Fruit fly (Drosophila melanogaster) whole organism, embryonic: Measurements from ENCODE around the gene retinin.

Experiments used
- Aef1 ChIP-seq: fragments of 200-800 bp; sonication (Bioruptor generic); IDR thresholded peaks from 3 replicates; pipeline ENCODE4 v1.3.6; 2022; ENCODE audit warnings: missing biosample characterization, missing genetic modification characterization
- Atf6 ChIP-seq: fragments of 200-800 bp; sonication (Bioruptor generic); IDR thresholded peaks from 2 replicates; pipeline ENCODE4 v1.3.6; 2022; ENCODE audit warnings: missing biosample characterization, missing genetic modification characterization
- B-H2 ChIP-seq: fragments of 200-800 bp; sonication (Bioruptor generic); optimal IDR thresholded peaks from 2 replicates; lab custom pipeline; 2018; ENCODE audit warnings: missing biosample characterization, mild to moderate bottlenecking, missing genetic modification characterization
- Bdp1 ChIP-seq: fragments of 200-800 bp; sonication (Bioruptor generic); optimal IDR thresholded peaks from 3 replicates; lab custom pipeline; 2016; ENCODE audit warnings: missing biosample characterization, missing genetic modification characterization
- CG10209 ChIP-seq: fragments of 200-800 bp; sonication (Bioruptor generic); optimal IDR thresholded peaks from 3 replicates; lab custom pipeline; 2017; ENCODE audit warnings: missing biosample characterization, mild to moderate bottlenecking, missing genetic modification characterization, missing genetic modification reagents
- CG10321 ChIP-seq: fragments of 200-800 bp; sonication (Bioruptor generic); IDR thresholded peaks from 2 replicates; pipeline ENCODE4 v1.3.6; 2022; ENCODE audit warnings: missing biosample characterization, missing genetic modification characterization
- CG11695 ChIP-seq: fragments of 200-800 bp; sonication (Bioruptor generic); IDR thresholded peaks from 3 replicates; pipeline ENCODE4 v1.3.6; 2022; ENCODE audit warnings: missing biosample characterization, missing genetic modification characterization
- CG1233 ChIP-seq: fragments of 200-800 bp; sonication (Bioruptor generic); optimal IDR thresholded peaks from 4 replicates; lab custom pipeline; 2018; ENCODE audit warnings: missing biosample characterization, mild to moderate bottlenecking, missing genetic modification characterization
- CG13296 ChIP-seq: fragments of 200-800 bp; sonication (Bioruptor generic); optimal IDR thresholded peaks from 3 replicates; lab custom pipeline; 2018; ENCODE audit warnings: missing biosample characterization, mild to moderate bottlenecking, missing genetic modification characterization
- CG13894 ChIP-seq: fragments of 200-800 bp; sonication (Bioruptor generic); optimal IDR thresholded peaks from 3 replicates; lab custom pipeline; 2018; ENCODE audit warnings: missing biosample characterization, mild to moderate bottlenecking, missing genetic modification characterization, moderate library complexity
- CG15514 ChIP-seq: fragments of 200-800 bp; sonication (Bioruptor generic); optimal IDR thresholded peaks from 3 replicates; lab custom pipeline; 2017; ENCODE audit warnings: missing biosample characterization, missing genetic modification characterization, mild to moderate bottlenecking, moderate library complexity, missing genetic modification reagents
- CG16863 ChIP-seq: fragments of 200-800 bp; sonication (Bioruptor generic); optimal IDR thresholded peaks from 3 replicates; lab custom pipeline; 2016; ENCODE audit warnings: missing biosample characterization, missing genetic modification characterization
- CG3281 ChIP-seq: fragments of 200-800 bp; sonication (Bioruptor generic); optimal IDR thresholded peaks from 3 replicates; lab custom pipeline; 2017; ENCODE audit warnings: missing biosample characterization, mild to moderate bottlenecking, missing genetic modification characterization
- CG34224 ChIP-seq: fragments of 200-800 bp; sonication (Bioruptor generic); IDR thresholded peaks from 3 replicates; pipeline ENCODE4 v1.3.6; 2022; ENCODE audit warnings: missing biosample characterization, missing genetic modification characterization; ENCODE audit not compliant: partially characterized antibody
- CG34376 ChIP-seq: fragments of 200-800 bp; sonication (Bioruptor generic); optimal IDR thresholded peaks from 2 replicates; lab custom pipeline; 2018; ENCODE audit warnings: missing biosample characterization, mild to moderate bottlenecking, missing genetic modification characterization
- CG4282 ChIP-seq: fragments of 200-800 bp; sonication (Bioruptor generic); optimal IDR thresholded peaks from 2 replicates; lab custom pipeline; 2016; ENCODE audit warnings: missing biosample characterization, missing genetic modification characterization
- CG4854 ChIP-seq: fragments of 200-800 bp; sonication (Bioruptor generic); optimal IDR thresholded peaks from 2 replicates; lab custom pipeline; 2016; ENCODE audit warnings: missing biosample characterization, missing genetic modification characterization, inconsistent platforms
- CG6683 ChIP-seq: fragments of 200-800 bp; sonication (Bioruptor generic); optimal IDR thresholded peaks from 2 replicates; lab custom pipeline; 2017; ENCODE audit warnings: missing biosample characterization, mild to moderate bottlenecking, missing genetic modification characterization, missing genetic modification reagents
- CG7372 ChIP-seq: fragments of 200-800 bp; sonication (Bioruptor generic); IDR thresholded peaks from 2 replicates; pipeline ENCODE4 v1.3.6; 2022; ENCODE audit warnings: missing biosample characterization, missing genetic modification characterization
- Eip74EF ChIP-seq, 2 experiments: fragments of 200-800 bp in 1 of 2; fragments of >200 bp in 1 of 2; sonication (Bioruptor generic) in 1 of 2; optimal IDR thresholded peaks; 2 replicates each; lab custom pipeline; 2017 to 2019; ENCODE audit warnings: missing biosample characterization in 2 of 2, missing genetic modification characterization in 2 of 2, mild to moderate bottlenecking in 1 of 2, moderate library complexity in 1 of 2
- Fer2 ChIP-seq: fragments of 200-800 bp; sonication (Bioruptor generic); optimal IDR thresholded peaks from 2 replicates; lab custom pipeline; 2018; ENCODE audit warnings: missing biosample characterization, mild to moderate bottlenecking, missing genetic modification characterization, moderate library complexity
- H15 ChIP-seq: fragments of 200-800 bp; sonication (Bioruptor generic); IDR thresholded peaks from 3 replicates; pipeline ENCODE4 v1.3.6; 2022; ENCODE audit warnings: missing biosample characterization, missing genetic modification characterization
- HmgZ ChIP-seq: fragments of 200-800 bp; sonication (Bioruptor generic); optimal IDR thresholded peaks from 2 replicates; lab custom pipeline; 2018; ENCODE audit warnings: missing biosample characterization, mild to moderate bottlenecking, missing genetic modification characterization
- MESR4 ChIP-seq: fragments of 200-800 bp; sonication (Bioruptor generic); optimal IDR thresholded peaks from 2 replicates; lab custom pipeline; 2018; ENCODE audit warnings: missing biosample characterization, mild to moderate bottlenecking, missing genetic modification characterization, moderate library complexity
- Med ChIP-seq: fragments of 200-800 bp; sonication (Bioruptor generic); peaks from one replicate; lab custom pipeline; 2016; ENCODE audit warnings: missing biosample characterization, missing genetic modification characterization, mild to moderate bottlenecking, inconsistent platforms, moderate library complexity
- Meics ChIP-seq: fragments of 200-800 bp; sonication (Bioruptor generic); optimal IDR thresholded peaks from 2 replicates; lab custom pipeline; 2017; ENCODE audit warnings: missing biosample characterization, mild to moderate bottlenecking, missing genetic modification characterization
- Myb ChIP-seq: fragments of 200-800 bp; sonication (Bioruptor generic); optimal IDR thresholded peaks from 2 replicates; lab custom pipeline; 2016; ENCODE audit warnings: missing biosample characterization, missing genetic modification characterization
- Pdp1 ChIP-seq, 2 experiments: fragments of 200-800 bp; sonication (Bioruptor generic); optimal IDR thresholded peaks; 3 replicates each; lab custom pipeline; 2016; ENCODE audit warnings: missing biosample characterization in 2 of 2, missing genetic modification characterization in 2 of 2, mild to moderate bottlenecking in 1 of 2, moderate library complexity in 1 of 2
- YL-1 ChIP-seq: fragments of 200-800 bp; sonication (Bioruptor generic); optimal IDR thresholded peaks from 3 replicates; lab custom pipeline; 2017; ENCODE audit warnings: missing biosample characterization, mild to moderate bottlenecking, missing genetic modification characterization
- bowl ChIP-seq: fragments of 200-800 bp; sonication (Bioruptor generic); IDR thresholded peaks from 2 replicates; pipeline ENCODE4 v1.3.6; 2022; ENCODE audit warnings: missing biosample characterization, missing genetic modification characterization
- chinmo ChIP-seq: fragments of 200-800 bp; sonication (Bioruptor generic); IDR thresholded peaks from 4 replicates; pipeline ENCODE4 v1.3.6; 2022; ENCODE audit warnings: missing biosample characterization, missing genetic modification characterization; ENCODE audit not compliant: partially characterized antibody
- cwo ChIP-seq: fragments of 200-800 bp; sonication (Bioruptor generic); optimal IDR thresholded peaks from 3 replicates; lab custom pipeline; 2017; ENCODE audit warnings: missing biosample characterization, missing genetic modification characterization, mild to moderate bottlenecking, moderate library complexity, missing genetic modification reagents
- da ChIP-seq: fragments of 200-800 bp; sonication (Bioruptor generic); optimal IDR thresholded peaks from 2 replicates; lab custom pipeline; 2016; ENCODE audit warnings: missing biosample characterization, missing genetic modification characterization
- danr ChIP-seq: fragments of 200-800 bp; sonication (Bioruptor generic); IDR thresholded peaks from 2 replicates; pipeline ENCODE4 v1.3.6; 2022; ENCODE audit warnings: missing biosample characterization, missing genetic modification characterization
- dmrt99B ChIP-seq: fragments of 200-800 bp; sonication (Bioruptor generic); optimal IDR thresholded peaks from 2 replicates; lab custom pipeline; 2018; ENCODE audit warnings: missing biosample characterization, mild to moderate bottlenecking, missing genetic modification characterization, moderate library complexity
- ems ChIP-seq: fragments of 200-800 bp; sonication (Bioruptor generic); optimal IDR thresholded peaks from 3 replicates; lab custom pipeline; 2016; ENCODE audit warnings: missing biosample characterization, missing genetic modification characterization
- exex ChIP-seq: fragments of 200-800 bp; sonication (Bioruptor generic); optimal IDR thresholded peaks from 4 replicates; lab custom pipeline; 2018; ENCODE audit warnings: missing biosample characterization, mild to moderate bottlenecking, missing genetic modification characterization, moderate library complexity
- jumu ChIP-seq: fragments of 200-800 bp; sonication (Bioruptor generic); optimal IDR thresholded peaks from 3 replicates; lab custom pipeline; 2016; ENCODE audit warnings: missing biosample characterization, missing genetic modification characterization
- mirr ChIP-seq: fragments of 200-800 bp; sonication (Bioruptor generic); optimal IDR thresholded peaks from 3 replicates; lab custom pipeline; 2018; ENCODE audit warnings: missing biosample characterization, mild to moderate bottlenecking, missing genetic modification characterization
- peb ChIP-seq: fragments of 200-800 bp; sonication (Bioruptor generic); IDR thresholded peaks from 2 replicates; pipeline ENCODE4 v1.3.6; 2022; ENCODE audit warnings: missing biosample characterization, missing genetic modification characterization
- scrt ChIP-seq: fragments of 200-800 bp; sonication (Bioruptor generic); optimal IDR thresholded peaks from 2 replicates; lab custom pipeline; 2018; ENCODE audit warnings: missing biosample characterization, mild to moderate bottlenecking, missing genetic modification characterization, moderate library complexity
- stc ChIP-seq: fragments of 200-800 bp; sonication (Bioruptor generic); IDR thresholded peaks from 2 replicates; pipeline ENCODE4 v1.3.6; 2022; ENCODE audit warnings: missing biosample characterization, missing genetic modification characterization
- sug ChIP-seq: fragments of 200-800 bp; optimal IDR thresholded peaks from 2 replicates; lab custom pipeline; 2019; ENCODE audit warnings: missing biosample characterization, mild to moderate bottlenecking, missing genetic modification characterization, moderate library complexity
- z ChIP-seq: fragments of 200-800 bp; sonication (Bioruptor generic); IDR thresholded peaks from 3 replicates; pipeline ENCODE4 v1.3.6; 2022; ENCODE audit warnings: missing biosample characterization, missing genetic modification characterization

The retinin gene

dm6 chr3L:16351770-16352429 is 20.2 kb downstream of the retinin start, which contains the start of the genes Golgin104 and Tcs3 (continued):
- TF ChIP-seq CG1233 (GFP tag; lab: Kevin White, UChicago) (no peak), CG4854 (GFP tag; lab: Kevin White, UChicago) (no peak), Aef1 (GFP tag; lab: Robert Waterston, UW) (no peak), MESR4 (GFP tag; lab: Kevin White, UChicago) (peak; percentile 56), CG4282 (GFP tag; lab: Kevin White, UChicago) (no peak)

dm6 chr3L:16354197-16354596 is 22.5 kb downstream of the retinin start, which contains the start of gene Pdh:
TSS of gene Pdh (minus strand) at chr3L:16354297.
- peak in 1 of 2 experiments; percentile 0 for TF ChIP-seq Pdp1 (GFP tag; optimal IDR thresholded peaks at IDR 0.05; lab: Kevin White, UChicago)
- no peak for TF ChIP-seq Bdp1
- TF ChIP-seq CG6683 (GFP tag; lab: Kevin White, UChicago): no peak
- TF ChIP-seq Med (GFP tag; lab: Kevin White, UChicago): peak; percentile 57
- TF ChIP-seq, all 482 proteins: peak for 2

dm6 chr3L:16356171-16356765 is 24.5 kb downstream of the retinin start:
- 0 out of 3 replicates have a peak, but pooled peaks have one; percentile 24 for TF ChIP-seq CG11695 (GFP tag; lab: Robert Waterston, UW)
- TF ChIP-seq z (GFP tag; lab: Robert Waterston, UW): 0 out of 3 replicates have a peak, but pooled peaks have one; percentile 25
- TF ChIP-seq Fer2: no peak
- 0 out of 2 replicates have a peak, but pooled peaks have one; percentile 17 for TF ChIP-seq CG10321 (GFP tag; lab: Robert Waterston, UW)
- no peak for TF ChIP-seq YL-1 (GFP tag; lab: Kevin White, UChicago)
- TF ChIP-seq CG15514 (GFP tag; lab: Kevin White, UChicago): peak; percentile 48
- no peak for TF ChIP-seq CG10209 (GFP tag; lab: Kevin White, UChicago)
- no peak for TF ChIP-seq bowl (GFP tag; lab: Robert Waterston, UW)
- no peak for TF ChIP-seq ems (GFP tag; lab: Kevin White, UChicago)
- peak; percentile 49 for TF ChIP-seq scrt
- no peak for TF ChIP-seq CG7372 (GFP tag; lab: Robert Waterston, UW)
- peak; percentile 41; the same call in 1 of the 3 replicates for TF ChIP-seq CG34224 (GFP tag; lab: Robert Waterston, UW)
- TF ChIP-seq cwo (GFP tag; lab: Kevin White, UChicago): no peak
- TF ChIP-seq CG13296 (GFP tag; lab: Kevin White, UChicago): peak; percentile 17
- no peak for TF ChIP-seq danr
- peak; percentile 50; the same call in 1 of the 2 replicates for TF ChIP-seq Atf6 (GFP tag; lab: Robert Waterston, UW)
- TF ChIP-seq B-H2 (GFP tag; lab: Kevin White, UChicago): peak; percentile 46
- TF ChIP-seq exex (tag; lab: Kevin White, UChicago): peak; percentile 87
- no peak for TF ChIP-seq peb (GFP tag; lab: Robert Waterston, UW)
- no peak for TF ChIP-seq Eip74EF (GFP tag; optimal IDR thresholded peaks at IDR 0.05; lab: Kevin White, UChicago)
- TF ChIP-seq HmgZ: no peak
- peak; percentile 93 for TF ChIP-seq CG34376 (GFP tag; lab: Kevin White, UChicago)
- TF ChIP-seq stc (GFP tag; lab: Robert Waterston, UW): no peak
- TF ChIP-seq Meics (GFP tag; lab: Kevin White, UChicago): peak; percentile 25
- TF ChIP-seq sug (tag; lab: Kevin White, UChicago): peak; percentile 99
- TF ChIP-seq CG16863 (GFP tag; lab: Kevin White, UChicago): no peak
- TF ChIP-seq H15 (GFP tag; lab: Robert Waterston, UW): no peak
- TF ChIP-seq dmrt99B (tag; lab: Kevin White, UChicago): no peak
- TF ChIP-seq CG13894: peak; percentile 97
- no peak for TF ChIP-seq jumu
- TF ChIP-seq da: no peak
- TF ChIP-seq chinmo (GFP tag; lab: Robert Waterston, UW): peak; percentile 83; the same call in 2 of the 4 replicates
- no peak for TF ChIP-seq Myb
- TF ChIP-seq mirr (GFP tag; lab: Kevin White, UChicago): peak; percentile 97
- no peak for TF ChIP-seq CG3281 (GFP tag; lab: Kevin White, UChicago)
